Worm (Caenorhabditis elegans) whole organism, mixed stage, embryonic: ENCODE data around the gene tmem-231.
A peak's percentile ranks its signal among the peaks of the same experiment; 100 is the strongest.

Experiments
- M03D4.4 ChIP-seq: sonication (generic microtip); optimal IDR thresholded peaks from 2 replicates; lab custom pipeline; 2017; ENCODE audit warnings: mild to moderate bottlenecking, missing genetic modification characterization, missing compliant biosample characterization
- bed-3 ChIP-seq: fragments of 200-800 bp; sonication (Bioruptor generic); optimal IDR thresholded peaks from 3 replicates; lab custom pipeline; 2018; ENCODE audit warnings: mild to moderate bottlenecking, missing genetic modification characterization, moderate library complexity, missing compliant biosample characterization
- blmp-1 ChIP-seq: fragments of 150-350 bp; optimal IDR thresholded peaks from 2 replicates; lab custom pipeline; 2014; ENCODE audit warnings: missing biosample characterization, missing genetic modification characterization
- ceh-39 ChIP-seq: fragments of 150-350 bp; optimal IDR thresholded peaks from 2 replicates; lab custom pipeline; 2014; ENCODE audit warnings: missing biosample characterization, missing genetic modification characterization
- ceh-43 ChIP-seq: fragments of 200-800 bp; sonication (Bioruptor generic); optimal IDR thresholded peaks from 2 replicates; lab custom pipeline; 2018; ENCODE audit warnings: mild to moderate bottlenecking, missing genetic modification characterization, moderate library complexity, missing compliant biosample characterization
- ceh-83 ChIP-seq: fragments of 200-800 bp; sonication (Bioruptor generic); optimal IDR thresholded peaks from 2 replicates; lab custom pipeline; 2018; ENCODE audit warnings: mild to moderate bottlenecking, missing genetic modification characterization, missing compliant biosample characterization
- ces-1 ChIP-seq: fragments of 150-350 bp; optimal IDR thresholded peaks from 2 replicates; lab custom pipeline; 2014; ENCODE audit warnings: missing biosample characterization, missing genetic modification reagents, missing genetic modification characterization
- cnd-1 ChIP-seq: fragments of 200-800 bp; sonication (Bioruptor generic); optimal IDR thresholded peaks from 2 replicates; lab custom pipeline; 2018; ENCODE audit warnings: mild to moderate bottlenecking, missing genetic modification characterization, missing compliant biosample characterization
- drap-1 ChIP-seq: fragments of 200-800 bp; sonication (Bioruptor generic); optimal IDR thresholded peaks from 3 replicates; lab custom pipeline; 2018; ENCODE audit warnings: mild to moderate bottlenecking, missing genetic modification characterization, missing compliant biosample characterization
- elt-1 ChIP-seq: sonication (generic microtip); optimal IDR thresholded peaks from 2 replicates; lab custom pipeline; 2017; ENCODE audit warnings: missing genetic modification characterization, mild to moderate bottlenecking, missing compliant biosample characterization, antibody characterized with exemption, moderate library complexity, borderline replicate concordance; ENCODE audit not compliant: insufficient read depth
- elt-3 ChIP-seq: fragments of 150-350 bp; optimal IDR thresholded peaks from 2 replicates; lab custom pipeline; 2014; ENCODE audit warnings: missing biosample characterization, missing genetic modification characterization
- flh-1 ChIP-seq: fragments of 200-800 bp; sonication (Bioruptor generic); optimal IDR thresholded peaks from 2 replicates; lab custom pipeline; 2018; ENCODE audit warnings: mild to moderate bottlenecking, missing genetic modification characterization, moderate library complexity, missing compliant biosample characterization
- ham-2 ChIP-seq: fragments of 200-800 bp; sonication (Bioruptor generic); optimal IDR thresholded peaks from 2 replicates; lab custom pipeline; 2018; ENCODE audit warnings: mild to moderate bottlenecking, missing genetic modification characterization, missing compliant biosample characterization
- hlh-1 ChIP-seq: fragments of 150-350 bp; optimal IDR thresholded peaks from 2 replicates; lab custom pipeline; 2014; ENCODE audit warnings: missing biosample characterization, missing genetic modification reagents, missing genetic modification characterization
- lin-13 ChIP-seq: fragments of 150-350 bp; optimal IDR thresholded peaks from 2 replicates; lab custom pipeline; 2014; ENCODE audit warnings: missing biosample characterization, missing genetic modification characterization
- lin-32 ChIP-seq: fragments of 200-800 bp; sonication (Bioruptor generic); optimal IDR thresholded peaks from 2 replicates; lab custom pipeline; 2018; ENCODE audit warnings: mild to moderate bottlenecking, missing genetic modification characterization, missing compliant biosample characterization
- lsy-2 ChIP-seq: fragments of 150-350 bp; optimal IDR thresholded peaks from 2 replicates; lab custom pipeline; 2014; ENCODE audit warnings: missing biosample characterization, missing genetic modification characterization
- mab-5 ChIP-seq: fragments of 150-350 bp; optimal IDR thresholded peaks from 2 replicates; lab custom pipeline; 2014; ENCODE audit warnings: missing biosample characterization, missing genetic modification characterization
- mep-1 ChIP-seq: fragments of 150-350 bp; optimal IDR thresholded peaks from 2 replicates; lab custom pipeline; 2017; ENCODE audit warnings: missing biosample characterization, missing genetic modification reagents, missing genetic modification characterization, inconsistent platforms
- mls-2 ChIP-seq: sonication (generic microtip); optimal IDR thresholded peaks from 2 replicates; lab custom pipeline; 2016; ENCODE audit warnings: mild to moderate bottlenecking, missing genetic modification characterization, moderate library complexity, missing compliant biosample characterization
- nhr-12 ChIP-seq: fragments of 150-350 bp; optimal IDR thresholded peaks from 2 replicates; lab custom pipeline; 2014; ENCODE audit warnings: missing biosample characterization, missing genetic modification characterization
- nhr-2 ChIP-seq: fragments of 150-350 bp; optimal IDR thresholded peaks from 2 replicates; lab custom pipeline; 2014; ENCODE audit warnings: missing biosample characterization, missing genetic modification characterization
- nhr-237 ChIP-seq: fragments of 150-350 bp; optimal IDR thresholded peaks from 2 replicates; lab custom pipeline; 2014; ENCODE audit warnings: missing biosample characterization, missing genetic modification characterization
- nhr-28 ChIP-seq: fragments of 150-350 bp; optimal IDR thresholded peaks from 2 replicates; lab custom pipeline; 2014; ENCODE audit warnings: missing biosample characterization, missing genetic modification characterization
- nhr-76 ChIP-seq: sonication (generic microtip); optimal IDR thresholded peaks from 2 replicates; lab custom pipeline; 2017; ENCODE audit warnings: missing biosample characterization, missing genetic modification characterization
- pha-4 ChIP-seq: fragments of 150-350 bp; optimal IDR thresholded peaks from 2 replicates; lab custom pipeline; 2018; ENCODE audit warnings: missing biosample characterization, missing genetic modification reagents, missing genetic modification characterization
- sem-2 ChIP-seq: fragments of 200-800 bp; sonication (Bioruptor generic); optimal IDR thresholded peaks from 2 replicates; lab custom pipeline; 2018; ENCODE audit warnings: mild to moderate bottlenecking, missing genetic modification characterization, missing compliant biosample characterization
- snpc-4 ChIP-seq: fragments of 150-350 bp; optimal IDR thresholded peaks from 2 replicates; lab custom pipeline; 2014; ENCODE audit warnings: missing biosample characterization, missing genetic modification characterization
- sptf-1 ChIP-seq: sonication (generic microtip); optimal IDR thresholded peaks from 2 replicates; lab custom pipeline; 2017; ENCODE audit warnings: mild to moderate bottlenecking, missing genetic modification characterization, moderate library complexity, missing compliant biosample characterization
- tbx-8 ChIP-seq: fragments of 200-800 bp; sonication (Bioruptor generic); optimal IDR thresholded peaks from 2 replicates; lab custom pipeline; 2018; ENCODE audit warnings: mild to moderate bottlenecking, missing genetic modification characterization, moderate library complexity, missing compliant biosample characterization
- unc-120 ChIP-seq: sonication (generic microtip); optimal IDR thresholded peaks from 2 replicates; lab custom pipeline; 2017; ENCODE audit warnings: missing genetic modification characterization, missing compliant biosample characterization; ENCODE audit not compliant: poor library complexity, severe bottlenecking
- unc-39 ChIP-seq: fragments of 150-350 bp; optimal IDR thresholded peaks from 2 replicates; lab custom pipeline; 2014; ENCODE audit warnings: missing biosample characterization, missing genetic modification characterization
- unc-62 ChIP-seq: fragments of 150-350 bp; optimal IDR thresholded peaks from 2 replicates; lab custom pipeline; 2014; ENCODE audit warnings: missing biosample characterization, missing genetic modification reagents, missing genetic modification characterization
- zip-8 ChIP-seq: fragments of 150-350 bp; optimal IDR thresholded peaks from 2 replicates; lab custom pipeline; 2014; ENCODE audit warnings: missing biosample characterization, missing genetic modification characterization
- ztf-11 ChIP-seq: fragments of 150-350 bp; optimal IDR thresholded peaks from 2 replicates; lab custom pipeline; 2014; ENCODE audit warnings: missing biosample characterization, missing genetic modification characterization

The tmem-231 gene

DNA sequence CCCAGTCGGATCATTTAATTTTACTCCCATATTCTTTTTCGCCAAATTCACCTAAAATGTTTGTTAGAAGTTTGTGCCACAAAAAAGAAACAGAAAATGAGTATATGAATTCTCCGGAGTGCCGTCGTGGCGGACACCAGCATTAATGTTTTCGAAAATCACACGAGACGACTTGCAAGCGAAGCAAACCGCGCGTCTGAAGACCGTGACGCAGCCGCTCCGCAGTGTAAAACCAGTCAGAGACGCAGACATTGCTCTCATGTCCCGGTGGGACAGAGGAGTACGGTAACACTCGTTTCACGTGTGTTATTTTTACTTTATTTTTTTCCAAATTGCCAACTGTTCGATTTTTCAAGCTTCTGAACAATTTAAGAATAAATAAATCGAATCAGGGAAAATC lies 6.1 kb downstream of the tmem-231 start, which contains the start of the genes T26A8.4 and pdtf-1:
Gene T26A8.4 (minus strand): TSS at position 185 of the 400 bp plus-strand sequence.
Gene pdtf-1 (plus strand): TSS at position 330 of the 400 bp plus-strand sequence.
- TF ChIP-seq bed-3 (GFP tag; lab: Kevin White, UChicago) = no peak
- TF ChIP-seq pha-4 = peak; percentile 98
- TF ChIP-seq flh-1 = no peak
- peak; percentile 80 for TF ChIP-seq sptf-1
- peak; percentile 99 for TF ChIP-seq lsy-2 (tag; lab: Kevin White, UChicago)
- TF ChIP-seq zip-8 (tag; lab: Kevin White, UChicago) = peak; percentile 25
- peak; percentile 49 for TF ChIP-seq mls-2
- peak; percentile 35 for TF ChIP-seq M03D4.4 (tag; lab: Kevin White, UChicago)
- no peak for TF ChIP-seq nhr-76 (tag; lab: Kevin White, UChicago)
- TF ChIP-seq nhr-28 (tag; lab: Kevin White, UChicago) = no peak
- peak; percentile 76 for TF ChIP-seq ham-2 (GFP tag; lab: Kevin White, UChicago)
- TF ChIP-seq nhr-2 (tag; lab: Kevin White, UChicago) = peak; percentile 64
- peak; percentile 38 for TF ChIP-seq mab-5 (tag; lab: Kevin White, UChicago)
- peak; percentile 16 for TF ChIP-seq sem-2 (GFP tag; lab: Kevin White, UChicago)
- peak; percentile 81 for TF ChIP-seq ztf-11 (tag; lab: Kevin White, UChicago)
- peak; percentile 64 for TF ChIP-seq drap-1 (GFP tag; lab: Kevin White, UChicago)
- peak; percentile 66 for TF ChIP-seq nhr-12 (tag; lab: Kevin White, UChicago)
- TF ChIP-seq unc-120 = peak; percentile 51
- peak; percentile 46 for TF ChIP-seq elt-3
- TF ChIP-seq ceh-83 (GFP tag; lab: Kevin White, UChicago) = peak; percentile 80
- peak; percentile 100 for TF ChIP-seq ceh-39
- peak; percentile 83 for TF ChIP-seq ces-1 (GFP tag; lab: Kevin White, UChicago)
- no peak for TF ChIP-seq lin-32 (GFP tag; lab: Kevin White, UChicago)
- peak; percentile 51 for TF ChIP-seq ceh-43
- TF ChIP-seq blmp-1 = peak; percentile 23
- peak; percentile 89 for TF ChIP-seq unc-62
- peak; percentile 63 for TF ChIP-seq cnd-1
- peak; percentile 99 for TF ChIP-seq mep-1 (tag; lab: Kevin White, UChicago)
- TF ChIP-seq snpc-4 = no peak
- no peak for TF ChIP-seq unc-39 (tag; lab: Kevin White, UChicago)
- TF ChIP-seq nhr-237 = peak; percentile 95
- peak; percentile 91 for TF ChIP-seq lin-13 (tag; lab: Kevin White, UChicago)
- TF ChIP-seq elt-1 (tag; lab: Kevin White, UChicago) = no peak
- no peak for TF ChIP-seq tbx-8 (GFP tag; lab: Kevin White, UChicago)
- peak; percentile 97 for TF ChIP-seq hlh-1 (tag; lab: Kevin White, UChicago)

DNA sequence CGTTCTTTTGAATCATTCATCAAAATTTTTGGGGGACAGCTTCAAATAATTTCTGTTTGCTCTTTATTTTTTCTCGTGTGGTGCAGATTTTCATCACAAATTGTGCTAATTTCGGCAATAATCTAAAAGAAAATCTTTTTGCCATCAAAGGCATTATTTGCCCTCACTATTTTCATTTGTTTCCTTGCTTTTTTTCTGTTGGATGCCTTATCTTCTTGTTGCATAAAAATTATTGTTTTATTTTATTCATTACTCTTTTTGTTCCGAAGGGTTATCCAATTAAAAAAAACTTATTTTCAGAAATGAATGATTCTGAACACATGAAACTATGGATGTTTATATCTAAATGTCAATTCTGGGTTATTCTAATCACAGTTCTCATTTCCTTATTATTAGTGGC lies 20.3 kb downstream of the tmem-231 start, which contains the start of gene T01B11.1:
Gene T01B11.1 (plus strand): TSS at position 301 of the 400 bp plus-strand sequence.
- TF ChIP-seq hlh-1 (tag; lab: Kevin White, UChicago) = no peak
- no peak for TF ChIP-seq unc-39 (tag; lab: Kevin White, UChicago)
- TF ChIP-seq lin-13 (tag; lab: Kevin White, UChicago) = no peak
- no peak for TF ChIP-seq unc-62
- TF ChIP-seq sptf-1 = no peak
- no peak for TF ChIP-seq ces-1 (GFP tag; lab: Kevin White, UChicago)
- no peak for TF ChIP-seq snpc-4
- no peak for TF ChIP-seq ceh-83 (GFP tag; lab: Kevin White, UChicago)
- no peak for TF ChIP-seq nhr-76 (tag; lab: Kevin White, UChicago)
- TF ChIP-seq elt-1 (tag; lab: Kevin White, UChicago) = no peak
- no peak for TF ChIP-seq mls-2
- no peak for TF ChIP-seq nhr-237
- no peak for TF ChIP-seq ceh-39
- no peak for TF ChIP-seq drap-1 (GFP tag; lab: Kevin White, UChicago)
- TF ChIP-seq nhr-12 (tag; lab: Kevin White, UChicago) = no peak
- no peak for TF ChIP-seq sem-2 (GFP tag; lab: Kevin White, UChicago)
- no peak for TF ChIP-seq mep-1 (tag; lab: Kevin White, UChicago)

DNA sequence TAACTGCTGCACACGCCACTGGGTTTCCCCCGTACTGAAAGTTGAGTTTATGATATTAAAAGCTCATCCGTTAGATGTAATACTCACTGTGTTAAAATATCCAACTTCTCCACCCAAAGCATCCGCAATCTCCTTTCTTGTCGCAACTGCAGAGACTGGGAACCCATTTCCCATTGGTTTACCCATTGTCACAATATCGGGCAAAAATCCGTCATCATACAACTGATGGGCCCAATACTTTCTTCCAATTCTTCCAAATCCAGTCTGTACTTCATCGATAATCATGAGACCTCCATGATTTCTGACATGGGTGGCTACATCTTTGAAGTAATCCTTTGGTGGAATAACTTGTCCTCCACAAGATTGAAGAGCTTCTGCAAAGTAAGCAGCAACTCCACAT lies 23.3 kb downstream of the tmem-231 start:
- no peak for TF ChIP-seq mls-2
- TF ChIP-seq sem-2 (GFP tag; lab: Kevin White, UChicago) = no peak
- TF ChIP-seq nhr-12 (tag; lab: Kevin White, UChicago) = no peak
- TF ChIP-seq hlh-1 (tag; lab: Kevin White, UChicago) = no peak
- no peak for TF ChIP-seq elt-1 (tag; lab: Kevin White, UChicago)
- TF ChIP-seq nhr-237 = no peak
- no peak for TF ChIP-seq lin-13 (tag; lab: Kevin White, UChicago)
- TF ChIP-seq unc-120 = no peak
